Worm (Caenorhabditis elegans) whole organism, L2 larva: Measurements from ENCODE around the gene lgc-20.

Experiments used
- alr-1 ChIP-seq: fragments of 150-350 bp; optimal IDR thresholded peaks from 2 replicates; lab custom pipeline; 2014; ENCODE audit warnings: missing biosample characterization, missing genetic modification characterization
- elt-1 ChIP-seq: fragments of 150-350 bp; optimal IDR thresholded peaks from 2 replicates; lab custom pipeline; 2014; ENCODE audit warnings: missing biosample characterization, missing genetic modification characterization
- lsy-2 ChIP-seq, 2 experiments: fragments of 150-350 bp in 1 of 2; sonication (generic microtip) in 1 of 2; optimal IDR thresholded peaks; 2 replicates each; lab custom pipeline; 2014 to 2017; ENCODE audit warnings: missing biosample characterization in 2 of 2, missing genetic modification characterization in 2 of 2
- mdl-1 ChIP-seq, 2 experiments: fragments of 150-350 bp in 1 of 2; sonication (generic microtip) in 1 of 2; optimal IDR thresholded peaks; 2 replicates each; lab custom pipeline; 2017; ENCODE audit warnings: missing biosample characterization in 2 of 2, missing genetic modification characterization in 2 of 2
- nhr-77 ChIP-seq: fragments of 150-350 bp; optimal IDR thresholded peaks from 2 replicates; lab custom pipeline; 2014; ENCODE audit warnings: missing biosample characterization, missing genetic modification characterization
- snpc-4 ChIP-seq: fragments of 150-350 bp; optimal IDR thresholded peaks from 2 replicates; lab custom pipeline; 2014; ENCODE audit warnings: missing biosample characterization, missing genetic modification characterization

ce11 chrII:11349892-11350291, 6.5 kb upstream of the lgc-20 start, which contains the start of gene dph-5:
- TF ChIP-seq nhr-77 (no peak), lsy-2 (tag; optimal IDR thresholded peaks at IDR 0.05; lab: Kevin White, UChicago) (no peak), mdl-1 (tag; optimal IDR thresholded peaks at IDR 0.05; lab: Kevin White, UChicago) (no peak), snpc-4 (tag; lab: Kevin White, UChicago) (no peak), alr-1 (tag; lab: Kevin White, UChicago) (no peak), elt-1 (tag; lab: Kevin White, UChicago) (no peak)
